Worm (Caenorhabditis elegans): ENCODE results near the gene tth-1.
A peak's percentile ranks its signal among the peaks of the same experiment; 100 is the strongest.

The tth-1 gene

DNA sequence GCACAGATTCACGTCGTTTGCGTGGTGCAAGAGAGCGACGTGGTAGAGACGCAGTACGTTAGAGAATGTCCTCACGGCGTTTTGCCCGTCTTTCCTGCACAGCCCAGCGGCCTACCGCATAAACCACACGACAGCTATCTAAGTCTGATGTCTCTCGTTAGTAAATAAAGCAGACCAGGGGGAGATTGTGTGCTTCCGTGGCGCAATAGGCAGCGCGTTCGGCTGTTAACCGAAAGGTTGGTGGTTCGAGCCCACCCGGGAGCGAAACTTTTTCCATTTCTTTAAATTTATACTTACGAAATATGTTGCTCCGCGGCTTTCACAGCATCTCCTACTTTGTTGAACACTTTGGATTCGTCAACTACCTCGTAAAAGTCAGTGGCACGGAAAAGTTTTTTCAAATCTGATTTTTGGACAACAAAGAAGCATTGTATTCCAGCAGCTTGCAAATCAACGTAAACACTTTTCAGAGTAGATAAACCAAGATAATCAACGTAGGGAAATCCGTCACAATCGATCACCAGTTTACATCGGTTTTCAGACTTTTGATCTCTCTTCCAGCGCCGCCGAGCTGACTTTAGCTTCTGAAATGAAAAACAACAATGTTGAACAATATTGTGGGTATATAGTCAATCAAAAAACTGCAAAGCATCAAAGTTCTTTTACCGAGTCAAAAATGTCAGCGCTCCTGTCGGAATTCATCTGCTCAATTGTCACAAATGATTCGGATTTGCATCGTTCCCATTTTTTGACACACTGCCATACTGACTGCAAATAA, 19.0 kb downstream of the tth-1 start (continued):
- TF ChIP-seq sox-4 (tag; optimal IDR thresholded peaks at IDR 0.05) (peak; percentile 96), ahr-1 (tag; optimal IDR thresholded peaks at IDR 0.05) (peak; percentile 93), fkh-10 (GFP tag; optimal IDR thresholded peaks at IDR 0.05) (peak; percentile 59), ceh-19 (GFP tag; optimal IDR thresholded peaks at IDR 0.05) (peak; percentile 97), npax-4 (tag; optimal IDR thresholded peaks at IDR 0.05) (peak; percentile 91), tbx-7 (tag; optimal IDR thresholded peaks at IDR 0.05) (peak; percentile 77), lin-11 (tag; optimal IDR thresholded peaks at IDR 0.05) (peak; percentile 88), C08G9.2 (tag; optimal IDR thresholded peaks at IDR 0.05) (peak; percentile 84), odd-2 (tag; optimal IDR thresholded peaks at IDR 0.05) (peak; percentile 76), madf-2 (tag; optimal IDR thresholded peaks at IDR 0.05) (peak; percentile 89), pqm-1 (tag; optimal IDR thresholded peaks at IDR 0.05) (peak; percentile 88), sox-2 (GFP tag; IDR thresholded peaks at IDR 0.05) (peak; percentile 92), ceh-22 (tag; optimal IDR thresholded peaks at IDR 0.05) (peak; percentile 49), hlh-15 (tag; optimal IDR thresholded peaks at IDR 0.05) (peak; percentile 85), ets-4 (tag; optimal IDR thresholded peaks at IDR 0.05) (peak; percentile 87), pros-1 (tag; optimal IDR thresholded peaks at IDR 0.05) (peak; percentile 67), F13H6.1 (tag; optimal IDR thresholded peaks at IDR 0.05) (peak; percentile 94), zip-5 (tag; optimal IDR thresholded peaks at IDR 0.05) (peak; percentile 88), elt-4 (tag; optimal IDR thresholded peaks at IDR 0.05) (peak; percentile 74)

DNA sequence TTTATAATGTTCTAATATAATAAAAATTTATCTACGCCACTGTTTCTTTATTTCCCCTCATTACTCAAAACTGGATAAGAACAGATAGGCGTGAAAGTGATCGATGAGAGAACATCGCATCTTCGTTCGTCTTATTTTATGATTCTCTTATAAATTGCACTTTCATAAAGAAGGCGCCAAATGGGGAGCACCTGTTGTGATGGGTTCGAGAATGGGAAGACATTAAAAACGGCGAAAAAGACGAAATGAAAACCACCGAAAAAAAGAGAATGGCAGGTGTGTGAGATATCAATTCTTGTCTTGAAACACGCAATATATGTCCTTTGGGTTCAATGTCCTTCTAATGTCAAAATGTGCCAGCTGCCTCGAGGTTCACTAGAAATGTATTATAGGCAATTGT, 29.3 kb downstream of the tth-1 start:
- no peak for TF ChIP-seq mec-3 (tag; optimal IDR thresholded peaks at IDR 0.05; ENCODE audit: borderline replicate concordance)
- no peak for TF ChIP-seq zip-5 (tag; optimal IDR thresholded peaks at IDR 0.05)
- TF ChIP-seq pqm-1 (tag; optimal IDR thresholded peaks at IDR 0.05), result no peak
- no peak for TF ChIP-seq ttx-3 (tag; optimal IDR thresholded peaks at IDR 0.05)
- no peak for TF ChIP-seq K09A11.1 (tag; optimal IDR thresholded peaks at IDR 0.05; ENCODE audit: insufficient read depth)
- no peak for TF ChIP-seq ama-1 (optimal IDR thresholded peaks at IDR 0.05)

DNA sequence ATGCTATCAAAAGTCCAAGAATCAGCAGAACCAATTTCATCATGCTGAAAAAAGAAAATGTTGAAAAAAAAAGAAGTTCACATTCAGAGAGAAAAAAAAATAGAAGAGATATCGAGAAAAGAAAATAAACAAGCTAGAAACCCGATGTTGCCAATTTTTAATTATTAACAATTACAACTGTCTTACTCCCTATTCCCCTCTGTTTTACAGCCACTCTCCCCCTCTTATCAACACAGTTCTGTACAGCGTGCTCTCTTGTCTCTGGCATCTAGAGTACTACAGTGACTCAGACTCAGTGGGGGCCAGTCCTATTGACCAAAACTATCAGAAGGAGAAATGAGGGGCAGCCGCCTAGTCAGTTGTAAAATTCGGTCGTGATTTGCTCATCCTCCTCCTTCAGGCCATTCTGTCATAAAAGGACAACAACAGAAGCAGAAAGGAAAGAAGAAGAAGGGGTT, 31.0 kb downstream of the tth-1 start, which contains the start of gene wrk-1:
Gene wrk-1 (minus strand): TSS at position 51 of the 458 bp plus-strand sequence.
- TF ChIP-seq ztf-16 (tag; optimal IDR thresholded peaks at IDR 0.05) (no peak), nhr-11 (tag; optimal IDR thresholded peaks at IDR 0.05) (no peak), hlh-13 (GFP tag; optimal IDR thresholded peaks at IDR 0.05) (no peak), odd-2 (tag; optimal IDR thresholded peaks at IDR 0.05) (no peak), pag-3 (tag; optimal IDR thresholded peaks at IDR 0.05; ENCODE audit: borderline replicate concordance) (no peak), hlh-15 (tag; optimal IDR thresholded peaks at IDR 0.05) (no peak), ahr-1 (tag; optimal IDR thresholded peaks at IDR 0.05) (no peak), pat-9 (tag; optimal IDR thresholded peaks at IDR 0.05) (no peak), ceh-14 (tag; optimal IDR thresholded peaks at IDR 0.05) (no peak), hlh-6 (tag; optimal IDR thresholded peaks at IDR 0.05) (no peak), madf-2 (tag; optimal IDR thresholded peaks at IDR 0.05) (no peak), ceh-45 (GFP tag; IDR thresholded peaks at IDR 0.05) (no peak), K02D7.2 (tag; optimal IDR thresholded peaks at IDR 0.05) (no peak), ceh-9 (tag; optimal IDR thresholded peaks at IDR 0.05) (no peak), elt-2 (tag; optimal IDR thresholded peaks at IDR 0.05) (no peak)

DNA sequence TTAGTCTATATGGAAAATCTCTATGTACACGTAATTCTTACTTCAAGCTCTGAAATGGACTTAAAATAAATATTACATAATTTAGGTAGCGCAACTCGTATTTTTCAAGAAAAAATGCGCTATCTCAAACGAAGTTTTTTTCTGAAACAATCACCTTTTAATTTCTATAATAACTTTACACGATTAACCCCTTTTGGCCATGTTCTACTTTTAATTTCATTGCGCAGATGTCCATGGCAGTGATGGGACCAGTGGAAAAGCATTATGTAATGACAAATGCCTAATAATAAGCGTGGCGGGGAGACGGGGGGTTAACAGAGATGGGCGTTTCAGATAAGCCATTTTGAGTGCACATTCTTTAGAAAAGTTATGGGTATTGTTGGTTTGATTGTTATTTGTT, 32.0 kb downstream of the tth-1 start:
- TF ChIP-seq unc-42 (tag; optimal IDR thresholded peaks at IDR 0.05), result no peak
- no peak for TF ChIP-seq tbx-7 (tag; optimal IDR thresholded peaks at IDR 0.05)
- TF ChIP-seq pag-3 (tag; optimal IDR thresholded peaks at IDR 0.05; ENCODE audit: borderline replicate concordance), result no peak
- TF ChIP-seq ceh-45 (GFP tag; IDR thresholded peaks at IDR 0.05), result no peak
- TF ChIP-seq dve-1 (tag; optimal IDR thresholded peaks at IDR 0.05), result no peak
- TF ChIP-seq eyg-1 (tag; optimal IDR thresholded peaks at IDR 0.05), result no peak
- no peak for TF ChIP-seq npax-4 (tag; optimal IDR thresholded peaks at IDR 0.05)
- no peak for TF ChIP-seq ref-2 (tag; optimal IDR thresholded peaks at IDR 0.05)
- no peak for TF ChIP-seq odd-2 (tag; optimal IDR thresholded peaks at IDR 0.05)
- no peak for TF ChIP-seq ama-1 (optimal IDR thresholded peaks at IDR 0.05)
- TF ChIP-seq pha-2 (tag; optimal IDR thresholded peaks at IDR 0.05), result no peak

All from whole organism, late embryonic.